Worm (Caenorhabditis elegans) whole organism, midembryonic: Measurements from ENCODE around the gene K06A4.6.

Experiments used
- T22C8.4 ChIP-seq: fragments of 200-800 bp; sonication (Bioruptor generic); IDR thresholded peaks from 2 replicates; pipeline ENCODE4 v1.3.6; 2022; ENCODE audit warnings: missing genetic modification characterization, missing compliant biosample characterization
- cog-1 ChIP-seq: sonication (generic microtip); optimal IDR thresholded peaks from 2 replicates; lab custom pipeline; 2016; ENCODE audit warnings: missing genetic modification characterization, missing compliant biosample characterization
- flt-1 ChIP-seq: fragments of 200-800 bp; sonication (Bioruptor generic); IDR thresholded peaks from 2 replicates; pipeline ENCODE4 v1.3.6; 2022; ENCODE audit warnings: missing genetic modification characterization, missing compliant biosample characterization
- ref-1 ChIP-seq: fragments of 200-800 bp; sonication (Bioruptor generic); conservative IDR thresholded peaks from 2 replicates; pipeline ENCODE4 v1.3.6; 2022; ENCODE audit warnings: missing genetic modification reagents, missing genetic modification characterization, missing compliant biosample characterization
- ztf-23 ChIP-seq: fragments of 200-800 bp; sonication (Bioruptor generic); IDR thresholded peaks from 2 replicates; pipeline ENCODE4 v1.3.6; 2022; ENCODE audit warnings: missing genetic modification reagents, missing genetic modification characterization, missing compliant biosample characterization
- ztf-29 ChIP-seq: fragments of 200-800 bp; sonication (Bioruptor generic); IDR thresholded peaks from 2 replicates; pipeline ENCODE4 v1.3.6; 2022; ENCODE audit warnings: missing genetic modification reagents, missing genetic modification characterization, missing compliant biosample characterization

DNA sequence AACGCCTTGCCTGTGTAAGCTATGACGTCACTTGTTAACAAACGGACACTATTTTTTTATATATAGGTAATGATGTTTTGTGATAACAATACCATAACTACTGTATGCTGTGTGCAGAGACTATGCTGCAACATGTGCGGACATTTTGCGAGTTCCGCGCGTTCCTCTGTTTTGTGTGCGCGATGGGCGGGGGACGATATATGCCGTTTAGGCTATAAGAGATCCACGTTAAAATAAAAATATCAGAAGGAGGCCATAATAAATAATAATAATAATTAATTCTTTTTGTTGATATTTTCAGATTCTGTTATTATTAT, 40.5 kb downstream of the K06A4.6 start:
- no peak for TF ChIP-seq flt-1
- TF ChIP-seq cog-1: no peak
- no peak for TF ChIP-seq ztf-23 (GFP tag; lab: Robert Waterston, UW)
- TF ChIP-seq ztf-29 (GFP tag; lab: Robert Waterston, UW): no peak
- TF ChIP-seq ref-1 (GFP tag; lab: Robert Waterston, UW): no peak
- TF ChIP-seq T22C8.4 (GFP tag; lab: Robert Waterston, UW): no peak
